Worm (Caenorhabditis elegans) whole organism, young adult: ENCODE results near the gene ceh-37.

Source experiments
- F10E7.11 ChIP-seq: sonication (generic microtip); optimal IDR thresholded peaks from 2 replicates; lab custom pipeline; 2017; ENCODE audit warnings: mild to moderate bottlenecking, missing genetic modification characterization, moderate library complexity, missing compliant biosample characterization
- F37B4.10 ChIP-seq: fragments of 200-800 bp; sonication (Bioruptor generic); IDR thresholded peaks from 2 replicates; pipeline ENCODE4 v1.3.6; 2022; ENCODE audit warnings: missing genetic modification characterization, missing compliant biosample characterization
- F52B5.7 ChIP-seq: sonication (generic microtip); optimal IDR thresholded peaks from 2 replicates; lab custom pipeline; 2016; ENCODE audit warnings: mild to moderate bottlenecking, missing genetic modification characterization, missing compliant biosample characterization
- F55B11.4 ChIP-seq: sonication (generic microtip); optimal IDR thresholded peaks from 2 replicates; lab custom pipeline; 2016; ENCODE audit warnings: missing compliant biosample characterization, missing genetic modification characterization, borderline replicate concordance; ENCODE audit not compliant: insufficient read depth
- K12H6.12 ChIP-seq: fragments of 200-800 bp; sonication (Bioruptor generic); optimal IDR thresholded peaks from 2 replicates; lab custom pipeline; 2018; ENCODE audit warnings: mild to moderate bottlenecking, missing genetic modification characterization, missing compliant biosample characterization
- T26A5.8 ChIP-seq: sonication (generic microtip); optimal IDR thresholded peaks from 2 replicates; lab custom pipeline; 2016; ENCODE audit warnings: missing genetic modification characterization, missing compliant biosample characterization
- Y53F4B.3 ChIP-seq: fragments of 200-800 bp; sonication (Bioruptor generic); IDR thresholded peaks from 2 replicates; pipeline ENCODE4 v1.3.6; 2022; ENCODE audit warnings: missing genetic modification reagents, missing genetic modification characterization, missing compliant biosample characterization
- Y56A3A.18 ChIP-seq: fragments of 200-800 bp; sonication (Bioruptor generic); IDR thresholded peaks from 2 replicates; pipeline ENCODE4 v1.3.6; 2022; ENCODE audit warnings: missing genetic modification reagents, missing genetic modification characterization, missing compliant biosample characterization
- Y79H2A.3 ChIP-seq: fragments of 200-800 bp; sonication (Bioruptor generic); conservative IDR thresholded peaks from 2 replicates; pipeline ENCODE4 v1.3.6; 2022; ENCODE audit warnings: missing genetic modification reagents, missing genetic modification characterization, missing compliant biosample characterization
- aptf-3 ChIP-seq: fragments of 200-800 bp; sonication (Bioruptor generic); IDR thresholded peaks from 2 replicates; pipeline ENCODE4 v1.3.6; 2022; ENCODE audit warnings: missing genetic modification characterization, missing compliant biosample characterization
- attf-5 ChIP-seq: fragments of 200-800 bp; sonication (Bioruptor generic); optimal IDR thresholded peaks from 2 replicates; lab custom pipeline; 2018; ENCODE audit warnings: mild to moderate bottlenecking, missing genetic modification characterization, missing compliant biosample characterization
- bed-2 ChIP-seq: fragments of 200-800 bp; sonication (Bioruptor generic); IDR thresholded peaks from 2 replicates; pipeline ENCODE4 v1.3.6; 2022; ENCODE audit warnings: missing genetic modification reagents, missing genetic modification characterization, missing compliant biosample characterization
- ceh-58 ChIP-seq: fragments of 200-800 bp; sonication (Bioruptor generic); IDR thresholded peaks from 2 replicates; pipeline ENCODE4 v1.3.6; 2022; ENCODE audit warnings: missing genetic modification characterization, missing compliant biosample characterization
- ceh-79 ChIP-seq: sonication (generic microtip); optimal IDR thresholded peaks from 2 replicates; lab custom pipeline; 2017; ENCODE audit warnings: mild to moderate bottlenecking, missing genetic modification characterization, missing compliant biosample characterization
- egrh-3 ChIP-seq: fragments of 200-800 bp; sonication (Bioruptor generic); IDR thresholded peaks from 2 replicates; pipeline ENCODE4 v1.3.6; 2022; ENCODE audit warnings: missing genetic modification reagents, missing genetic modification characterization, missing compliant biosample characterization
- ekl-4 ChIP-seq: fragments of 200-800 bp; sonication (Bioruptor generic); IDR thresholded peaks from 2 replicates; pipeline ENCODE4 v1.3.6; 2022; ENCODE audit warnings: missing genetic modification reagents, missing genetic modification characterization, missing compliant biosample characterization
- fkh-3 ChIP-seq: sonication (generic microtip); optimal IDR thresholded peaks from 2 replicates; lab custom pipeline; 2016; ENCODE audit warnings: mild to moderate bottlenecking, missing genetic modification characterization, missing compliant biosample characterization
- him-1 ChIP-seq: sonication (generic microtip); optimal IDR thresholded peaks from 2 replicates; lab custom pipeline; 2016; ENCODE audit warnings: missing genotype, missing genetic modification reagents, missing genetic modification characterization, missing compliant biosample characterization
- hlh-12 ChIP-seq: sonication (generic microtip); optimal IDR thresholded peaks from 2 replicates; lab custom pipeline; 2016; ENCODE audit warnings: missing genetic modification characterization, missing compliant biosample characterization
- hlh-26 ChIP-seq: fragments of 200-800 bp; sonication (Bioruptor generic); conservative IDR thresholded peaks from 2 replicates; pipeline ENCODE4 v1.3.6; 2022; ENCODE audit warnings: missing genetic modification reagents, missing genetic modification characterization, missing compliant biosample characterization
- hmg-1.2 ChIP-seq: fragments of 200-800 bp; sonication (Bioruptor generic); IDR thresholded peaks from 2 replicates; pipeline ENCODE4 v1.3.6; 2022; ENCODE audit warnings: missing genetic modification reagents, missing genetic modification characterization, missing compliant biosample characterization
- hrde-1 ChIP-seq: sonication (generic microtip); optimal IDR thresholded peaks from 2 replicates; lab custom pipeline; 2016; ENCODE audit warnings: missing genetic modification characterization, mild to moderate bottlenecking, missing compliant biosample characterization, moderate library complexity, missing genotype, missing genetic modification reagents, borderline replicate concordance
- hsf-1 ChIP-seq: fragments of 200-800 bp; sonication (Bioruptor generic); IDR thresholded peaks from 2 replicates; pipeline ENCODE4 v1.3.6; 2022; ENCODE audit warnings: missing genetic modification reagents, missing genetic modification characterization, missing compliant biosample characterization
- lin-35 ChIP-seq, 3 experiments: fragments of 150-350 bp in 2 of 3; sonication (generic microtip) in 1 of 3; optimal IDR thresholded peaks; 2 replicates each; lab custom pipeline; 2014 to 2018; ENCODE audit warnings: missing biosample characterization in 3 of 3, missing genetic modification characterization in 3 of 3, missing genetic modification reagents in 3 of 3
- lin-54 ChIP-seq: fragments of 200-800 bp; sonication (Bioruptor generic); optimal IDR thresholded peaks from 2 replicates; lab custom pipeline; 2018; ENCODE audit warnings: mild to moderate bottlenecking, missing genetic modification characterization, missing compliant biosample characterization
- lsy-27 ChIP-seq: sonication (generic microtip); optimal IDR thresholded peaks from 2 replicates; lab custom pipeline; 2017; ENCODE audit warnings: missing genetic modification characterization, mild to moderate bottlenecking, missing compliant biosample characterization, antibody characterized with exemption, missing genotype, borderline replicate concordance; ENCODE audit not compliant: insufficient read depth
- mes-4 ChIP-seq: sonication (generic microtip); optimal IDR thresholded peaks from 2 replicates; lab custom pipeline; 2016; ENCODE audit warnings: missing genotype, missing genetic modification characterization, missing compliant biosample characterization
- nfya-1 ChIP-seq: sonication (generic microtip); optimal IDR thresholded peaks from 2 replicates; lab custom pipeline; 2017; ENCODE audit warnings: antibody characterized with exemption, missing compliant biosample characterization, missing genetic modification characterization, borderline replicate concordance; ENCODE audit not compliant: insufficient read depth
- nfyb-1 ChIP-seq: fragments of 200-800 bp; sonication (Bioruptor generic); IDR thresholded peaks from 2 replicates; pipeline ENCODE4 v1.3.6; 2022; ENCODE audit warnings: missing genetic modification reagents, missing genetic modification characterization, missing compliant biosample characterization
- nhr-120 ChIP-seq: fragments of 200-800 bp; sonication (Bioruptor generic); IDR thresholded peaks from 2 replicates; pipeline ENCODE4 v1.3.6; 2022; ENCODE audit warnings: missing genetic modification characterization, missing compliant biosample characterization
- nhr-179 ChIP-seq: sonication (generic microtip); optimal IDR thresholded peaks from 2 replicates; lab custom pipeline; 2016; ENCODE audit warnings: mild to moderate bottlenecking, missing genetic modification characterization, missing compliant biosample characterization
- repo-1 ChIP-seq: sonication (generic microtip); optimal IDR thresholded peaks from 2 replicates; lab custom pipeline; 2017; ENCODE audit warnings: mild to moderate bottlenecking, missing genetic modification characterization, missing compliant biosample characterization
- sdz-38 ChIP-seq: sonication (generic microtip); optimal IDR thresholded peaks from 2 replicates; lab custom pipeline; 2016; ENCODE audit warnings: missing genotype, missing genetic modification characterization, missing compliant biosample characterization
- snpc-1.1 ChIP-seq: sonication (generic microtip); optimal IDR thresholded peaks from 2 replicates; lab custom pipeline; 2017; ENCODE audit warnings: missing genetic modification characterization, mild to moderate bottlenecking, missing compliant biosample characterization, antibody characterized with exemption, moderate library complexity, missing genotype, missing genetic modification reagents; ENCODE audit not compliant: insufficient read depth
- sptf-2 ChIP-seq: fragments of 200-800 bp; sonication (Bioruptor generic); optimal IDR thresholded peaks from 2 replicates; lab custom pipeline; 2018; ENCODE audit warnings: mild to moderate bottlenecking, missing genetic modification characterization, missing compliant biosample characterization
- tlf-1 ChIP-seq: fragments of 200-800 bp; sonication (Bioruptor generic); optimal IDR thresholded peaks from 2 replicates; lab custom pipeline; 2018; ENCODE audit warnings: mild to moderate bottlenecking, missing genetic modification characterization, missing compliant biosample characterization
- unc-62 ChIP-seq: fragments of 150-350 bp; optimal IDR thresholded peaks from 2 replicates; lab custom pipeline; 2014; ENCODE audit warnings: missing biosample characterization, missing genetic modification reagents, missing genetic modification characterization
- xnd-1 ChIP-seq: sonication (generic microtip); optimal IDR thresholded peaks from 2 replicates; lab custom pipeline; 2016; ENCODE audit warnings: missing genotype, missing genetic modification reagents, missing genetic modification characterization, missing compliant biosample characterization
- zim-3 ChIP-seq: sonication (generic microtip); optimal IDR thresholded peaks from 2 replicates; lab custom pipeline; 2017; ENCODE audit warnings: mild to moderate bottlenecking, missing genetic modification characterization, moderate library complexity, missing compliant biosample characterization
- ztf-22 ChIP-seq: fragments of 200-800 bp; sonication (Bioruptor generic); optimal IDR thresholded peaks from 2 replicates; lab custom pipeline; 2018; ENCODE audit warnings: mild to moderate bottlenecking, missing genetic modification characterization, moderate library complexity, missing compliant biosample characterization
- ztf-26 ChIP-seq: sonication (generic microtip); optimal IDR thresholded peaks from 2 replicates; lab custom pipeline; 2017; ENCODE audit warnings: missing genetic modification characterization, missing compliant biosample characterization
- ztf-3 ChIP-seq: fragments of 200-800 bp; sonication (Bioruptor generic); optimal IDR thresholded peaks from 2 replicates; lab custom pipeline; 2018; ENCODE audit warnings: mild to moderate bottlenecking, missing genetic modification characterization, missing compliant biosample characterization

Gene ceh-37

ce11 chrX:14179488-14179887 is 28.3 kb downstream of the ceh-37 start:
- TF ChIP-seq xnd-1 (tag; lab: Kevin White, UChicago) (no peak), Y53F4B.3 (GFP tag; lab: Robert Waterston, UW) (no peak), ztf-3 (GFP tag; lab: Kevin White, UChicago) (no peak), K12H6.12 (tag; lab: Kevin White, UChicago) (no peak), F52B5.7 (no peak), T26A5.8 (no peak), hsf-1 (GFP tag; lab: Robert Waterston, UW) (no peak), attf-5 (no peak), mes-4 (tag; lab: Kevin White, UChicago) (no peak), lin-35 (GFP tag; optimal IDR thresholded peaks at IDR 0.05; lab: Kevin White, UChicago) (no peak), hmg-1.2 (GFP tag; lab: Robert Waterston, UW) (no peak), lsy-27 (tag; lab: Kevin White, UChicago) (no peak), nfyb-1 (GFP tag; lab: Robert Waterston, UW) (no peak), Y56A3A.18 (GFP tag; lab: Robert Waterston, UW) (no peak), unc-62 (no peak), nhr-179 (no peak)
- TF ChIP-seq, all 124 proteins: peak for 0

- no peak for TF ChIP-seq Y79H2A.3
- no peak for TF ChIP-seq nfya-1 (tag; lab: Kevin White, UChicago)
- no peak for TF ChIP-seq F37B4.10 (GFP tag; lab: Robert Waterston, UW)
- no peak for TF ChIP-seq sptf-2 (GFP tag; lab: Kevin White, UChicago)
- TF ChIP-seq hrde-1 = no peak
- TF ChIP-seq snpc-1.1 = no peak
- no peak for TF ChIP-seq F10E7.11 (tag; lab: Kevin White, UChicago)
- TF ChIP-seq bed-2 (GFP tag; lab: Robert Waterston, UW) = no peak
- no peak for TF ChIP-seq repo-1 (tag; lab: Kevin White, UChicago)
- TF ChIP-seq nhr-120 (GFP tag; lab: Robert Waterston, UW) = no peak
- TF ChIP-seq lsy-27 (tag; lab: Kevin White, UChicago) = no peak
- TF ChIP-seq tlf-1 (GFP tag; lab: Kevin White, UChicago) = no peak
- no peak for TF ChIP-seq hlh-26 (GFP tag; lab: Robert Waterston, UW)
Observed at ce11 chrX:14178688-14179087, 29.1 kb downstream of the ceh-37 start, which contains the start of gene C37E2.10. Gene C37E2.10, plus strand, starts transcription at chrX:14178988.

DNA sequence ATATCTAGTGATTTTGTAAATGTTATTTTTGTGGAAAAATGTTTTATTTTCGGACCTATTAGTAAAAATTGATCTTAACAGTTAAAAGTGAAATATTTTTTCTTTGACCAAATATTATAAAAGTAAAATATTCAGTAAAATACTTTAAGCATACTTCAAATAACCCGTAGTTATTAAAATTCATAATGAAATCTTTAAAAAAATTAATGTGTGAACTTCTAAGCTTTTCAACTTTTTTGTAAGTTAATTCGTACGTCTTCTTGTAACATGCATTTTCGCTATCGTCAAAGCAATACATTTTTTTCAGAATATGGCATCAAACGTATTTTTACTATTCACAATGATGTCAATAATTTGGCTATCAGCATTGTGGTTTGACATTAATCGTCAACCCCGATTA is 32.1 kb downstream of the ceh-37 start, which contains the start of gene C37E2.2:
Gene C37E2.2 (plus strand): TSS at position 301 of the 400 bp plus-strand sequence.
- TF ChIP-seq ceh-58 (GFP tag; lab: Robert Waterston, UW) = no peak
- no peak for TF ChIP-seq him-1
- TF ChIP-seq zim-3 (tag; lab: Kevin White, UChicago) = no peak
- TF ChIP-seq ceh-79 (tag; lab: Kevin White, UChicago) = no peak
- TF ChIP-seq lin-35 (GFP tag; optimal IDR thresholded peaks at IDR 0.05; lab: Kevin White, UChicago) = no peak
- TF ChIP-seq nfyb-1 (GFP tag; lab: Robert Waterston, UW) = no peak
- no peak for TF ChIP-seq mes-4 (tag; lab: Kevin White, UChicago)
- TF ChIP-seq ekl-4 (GFP tag; lab: Robert Waterston, UW) = no peak
- TF ChIP-seq aptf-3 (GFP tag; lab: Robert Waterston, UW) = no peak
- no peak for TF ChIP-seq sdz-38 (tag; lab: Kevin White, UChicago)
- TF ChIP-seq F52B5.7 = no peak
- TF ChIP-seq hlh-12 = no peak
- no peak for TF ChIP-seq nfya-1 (tag; lab: Kevin White, UChicago)
- TF ChIP-seq egrh-3 = no peak
- TF ChIP-seq F55B11.4 = no peak
- TF ChIP-seq fkh-3 (tag; lab: Kevin White, UChicago) = no peak
- no peak for TF ChIP-seq nhr-120 (GFP tag; lab: Robert Waterston, UW)
- no peak for TF ChIP-seq ztf-22
- TF ChIP-seq lin-54 (GFP tag; lab: Kevin White, UChicago) = no peak
- TF ChIP-seq ztf-26 (tag; lab: Kevin White, UChicago) = no peak
- TF ChIP-seq, all 124 proteins: peak for 0
